Worm (Caenorhabditis elegans) whole organism, mixed stage, embryonic: ENCODE data around the gene C02G6.2.

Source experiments
- M03D4.4 ChIP-seq: sonication (generic microtip); optimal IDR thresholded peaks from 2 replicates; lab custom pipeline; 2017; ENCODE audit warnings: mild to moderate bottlenecking, missing genetic modification characterization, missing compliant biosample characterization
- ceh-43 ChIP-seq: fragments of 200-800 bp; sonication (Bioruptor generic); optimal IDR thresholded peaks from 2 replicates; lab custom pipeline; 2018; ENCODE audit warnings: mild to moderate bottlenecking, missing genetic modification characterization, moderate library complexity, missing compliant biosample characterization
- cnd-1 ChIP-seq: fragments of 200-800 bp; sonication (Bioruptor generic); optimal IDR thresholded peaks from 2 replicates; lab custom pipeline; 2018; ENCODE audit warnings: mild to moderate bottlenecking, missing genetic modification characterization, missing compliant biosample characterization
- drap-1 ChIP-seq: fragments of 200-800 bp; sonication (Bioruptor generic); optimal IDR thresholded peaks from 3 replicates; lab custom pipeline; 2018; ENCODE audit warnings: mild to moderate bottlenecking, missing genetic modification characterization, missing compliant biosample characterization
- ham-2 ChIP-seq: fragments of 200-800 bp; sonication (Bioruptor generic); optimal IDR thresholded peaks from 2 replicates; lab custom pipeline; 2018; ENCODE audit warnings: mild to moderate bottlenecking, missing genetic modification characterization, missing compliant biosample characterization
- hlh-1 ChIP-seq: fragments of 150-350 bp; optimal IDR thresholded peaks from 2 replicates; lab custom pipeline; 2014; ENCODE audit warnings: missing biosample characterization, missing genetic modification reagents, missing genetic modification characterization
- lin-13 ChIP-seq: fragments of 150-350 bp; optimal IDR thresholded peaks from 2 replicates; lab custom pipeline; 2014; ENCODE audit warnings: missing biosample characterization, missing genetic modification characterization
- lsy-2 ChIP-seq: fragments of 150-350 bp; optimal IDR thresholded peaks from 2 replicates; lab custom pipeline; 2014; ENCODE audit warnings: missing biosample characterization, missing genetic modification characterization
- mab-5 ChIP-seq: fragments of 150-350 bp; optimal IDR thresholded peaks from 2 replicates; lab custom pipeline; 2014; ENCODE audit warnings: missing biosample characterization, missing genetic modification characterization
- mep-1 ChIP-seq: fragments of 150-350 bp; optimal IDR thresholded peaks from 2 replicates; lab custom pipeline; 2017; ENCODE audit warnings: missing biosample characterization, missing genetic modification reagents, missing genetic modification characterization, inconsistent platforms
- nhr-12 ChIP-seq: fragments of 150-350 bp; optimal IDR thresholded peaks from 2 replicates; lab custom pipeline; 2014; ENCODE audit warnings: missing biosample characterization, missing genetic modification characterization
- nhr-2 ChIP-seq: fragments of 150-350 bp; optimal IDR thresholded peaks from 2 replicates; lab custom pipeline; 2014; ENCODE audit warnings: missing biosample characterization, missing genetic modification characterization
- nhr-237 ChIP-seq: fragments of 150-350 bp; optimal IDR thresholded peaks from 2 replicates; lab custom pipeline; 2014; ENCODE audit warnings: missing biosample characterization, missing genetic modification characterization
- nhr-28 ChIP-seq: fragments of 150-350 bp; optimal IDR thresholded peaks from 2 replicates; lab custom pipeline; 2014; ENCODE audit warnings: missing biosample characterization, missing genetic modification characterization
- nhr-76 ChIP-seq: sonication (generic microtip); optimal IDR thresholded peaks from 2 replicates; lab custom pipeline; 2017; ENCODE audit warnings: missing biosample characterization, missing genetic modification characterization
- pha-4 ChIP-seq: fragments of 150-350 bp; optimal IDR thresholded peaks from 2 replicates; lab custom pipeline; 2018; ENCODE audit warnings: missing biosample characterization, missing genetic modification reagents, missing genetic modification characterization
- sem-2 ChIP-seq: fragments of 200-800 bp; sonication (Bioruptor generic); optimal IDR thresholded peaks from 2 replicates; lab custom pipeline; 2018; ENCODE audit warnings: mild to moderate bottlenecking, missing genetic modification characterization, missing compliant biosample characterization
- sptf-1 ChIP-seq: sonication (generic microtip); optimal IDR thresholded peaks from 2 replicates; lab custom pipeline; 2017; ENCODE audit warnings: mild to moderate bottlenecking, missing genetic modification characterization, moderate library complexity, missing compliant biosample characterization
- unc-120 ChIP-seq: sonication (generic microtip); optimal IDR thresholded peaks from 2 replicates; lab custom pipeline; 2017; ENCODE audit warnings: missing genetic modification characterization, missing compliant biosample characterization; ENCODE audit not compliant: poor library complexity, severe bottlenecking

Gene C02G6.2

DNA sequence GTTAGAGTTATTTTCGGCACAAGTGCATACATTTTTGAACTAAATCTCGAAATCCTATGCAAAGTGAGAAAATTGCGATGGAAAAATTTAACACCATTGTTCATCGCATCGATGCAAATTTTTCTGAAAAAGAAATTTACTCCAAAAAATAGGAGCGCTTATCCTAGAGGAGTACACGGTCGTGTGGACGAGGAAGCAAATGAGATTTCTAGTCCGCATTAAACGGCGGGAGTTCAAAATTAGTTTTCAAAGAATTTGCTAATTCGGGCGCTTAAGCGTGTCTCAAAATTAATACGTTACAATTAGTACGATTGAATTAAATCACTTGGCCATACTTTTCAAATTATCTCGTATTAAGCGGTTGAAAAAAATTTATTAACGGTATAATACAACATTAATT, 45.8 kb downstream of the C02G6.2 start, which contains the start of gene lrpr-1:
lrpr-1 (minus strand) TSS at position 185 of the 400 bp plus-strand sequence.
- TF ChIP-seq nhr-237 (peak; percentile 15), hlh-1 (tag; lab: Kevin White, UChicago) (no peak), M03D4.4 (tag; lab: Kevin White, UChicago) (no peak), nhr-76 (no peak), lin-13 (tag; lab: Kevin White, UChicago) (no peak), cnd-1 (tag; lab: Kevin White, UChicago) (no peak), mep-1 (tag; lab: Kevin White, UChicago) (peak; percentile 30), ceh-43 (GFP tag; lab: Kevin White, UChicago) (no peak)

- no peak for TF ChIP-seq sem-2 (GFP tag; lab: Kevin White, UChicago)
- no peak for TF ChIP-seq cnd-1 (tag; lab: Kevin White, UChicago)
- no peak for TF ChIP-seq nhr-12 (tag; lab: Kevin White, UChicago)
- TF ChIP-seq mep-1 (tag; lab: Kevin White, UChicago), result no peak
- TF ChIP-seq lin-13 (tag; lab: Kevin White, UChicago), result no peak
- no peak for TF ChIP-seq hlh-1 (tag; lab: Kevin White, UChicago)
- TF ChIP-seq nhr-2 (tag; lab: Kevin White, UChicago), result no peak
- TF ChIP-seq pha-4, result no peak
- no peak for TF ChIP-seq lsy-2 (tag; lab: Kevin White, UChicago)
- TF ChIP-seq, all 35 proteins: peak for 0
These were observed 48.0 kb downstream of the C02G6.2 start, which contains the start of gene C04E6.12 for ce11 chrV:5919887-5920286. Gene C04E6.12, minus strand, starts transcription at chrV:5919987.

DNA sequence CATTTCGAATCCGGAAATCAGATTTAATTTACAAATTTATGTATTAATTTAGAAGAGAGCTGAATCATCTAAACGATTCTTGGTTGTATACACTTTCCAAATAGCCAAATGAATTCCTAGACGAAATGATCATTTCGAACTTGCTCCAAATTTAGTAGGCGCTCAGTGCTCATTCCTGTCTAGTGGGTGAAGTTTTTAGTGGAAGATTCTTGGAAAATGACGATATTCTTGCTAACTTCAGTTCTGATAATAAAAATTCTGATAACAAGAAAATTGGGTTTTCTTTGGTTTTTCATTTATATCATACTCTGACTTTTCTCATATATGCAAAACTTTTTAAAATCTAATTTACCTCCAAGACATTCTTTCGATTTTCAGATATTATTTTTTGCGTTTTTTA, 49.9 kb downstream of the C02G6.2 start:
- no peak for TF ChIP-seq drap-1
- TF ChIP-seq hlh-1 (tag; lab: Kevin White, UChicago), result no peak
- no peak for TF ChIP-seq mep-1 (tag; lab: Kevin White, UChicago)
- TF ChIP-seq unc-120, result no peak
- TF ChIP-seq nhr-237, result no peak
- no peak for TF ChIP-seq nhr-76

DNA sequence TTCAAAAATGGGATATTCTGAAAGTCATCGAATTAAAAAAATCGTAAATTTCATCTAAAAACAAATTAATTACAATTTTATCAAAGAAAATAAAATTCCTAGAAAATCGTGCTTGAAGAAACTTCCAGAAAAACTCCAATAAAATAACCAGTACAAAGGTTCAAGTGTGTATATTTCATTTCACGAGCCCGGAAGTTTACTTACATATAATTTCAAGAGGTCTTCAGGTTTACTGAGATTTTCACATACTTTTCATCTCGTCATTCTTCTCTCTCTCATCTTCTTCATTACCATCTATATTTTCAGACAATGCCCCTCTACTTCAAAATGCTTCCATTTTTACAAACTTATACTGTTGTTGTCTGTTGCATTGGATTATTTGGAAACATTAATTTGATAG, 50.4 kb downstream of the C02G6.2 start, which contains the start of gene srsx-18:
srsx-18 (plus strand) TSS at position 301 of the 400 bp plus-strand sequence.
- TF ChIP-seq nhr-28 (tag; lab: Kevin White, UChicago) (no peak), sptf-1 (tag; lab: Kevin White, UChicago) (no peak), ham-2 (no peak), mab-5 (tag; lab: Kevin White, UChicago) (no peak)
